Worm (Caenorhabditis elegans): ENCODE measurements around the gene cpg-24.
"Not testable (repeated sequence)": the region's sequence is repeated elsewhere in the genome, so short reads cannot be mapped to it uniquely, and the experiment has no call there.

cpg-24 gene

ce11 chrIV:1628730-1629129, 3.0 kb upstream of the cpg-24 start:
- no peak for TF ChIP-seq him-1 (tag; optimal IDR thresholded peaks at IDR 0.05)
- TF ChIP-seq W03F9.2 (tag; optimal IDR thresholded peaks at IDR 0.05), result no peak
- TF ChIP-seq dao-5 (tag; optimal IDR thresholded peaks at IDR 0.05), result no peak

ce11 chrIV:1632593-1632992, 842 bp downstream of the cpg-24 start:
- TF ChIP-seq him-1 (tag; optimal IDR thresholded peaks at IDR 0.05) (no peak), W03F9.2 (tag; optimal IDR thresholded peaks at IDR 0.05) (no peak), dao-5 (tag; optimal IDR thresholded peaks at IDR 0.05) (no peak)

- TF ChIP-seq him-1 (tag; optimal IDR thresholded peaks at IDR 0.05), result no peak
- no peak for TF ChIP-seq W03F9.2 (tag; optimal IDR thresholded peaks at IDR 0.05)
- no peak for TF ChIP-seq dao-5 (tag; optimal IDR thresholded peaks at IDR 0.05)
These were observed 1.7 kb downstream of the cpg-24 start, which contains the start of gene Y41D4B.6 for ce11 chrIV:1633445-1633844. Gene Y41D4B.6, plus strand, starts transcription at chrIV:1633745.

ce11 chrIV:1637333-1637732, 5.6 kb downstream of the cpg-24 start:
- TF ChIP-seq W03F9.2 (tag; optimal IDR thresholded peaks at IDR 0.05) (no peak), dao-5 (tag; optimal IDR thresholded peaks at IDR 0.05) (no peak), him-1 (tag; optimal IDR thresholded peaks at IDR 0.05) (no peak)

- TF ChIP-seq dao-5, W03F9.2, him-1 (tag; optimal IDR thresholded peaks at IDR 0.05): not testable (repeated sequence)
These were observed 13.4 kb downstream of the cpg-24 start, which contains the start of gene nhr-274 for ce11 chrIV:1645198-1645597. Gene nhr-274, minus strand, starts transcription at chrIV:1645298.

ce11 chrIV:1649349-1649748, 17.6 kb downstream of the cpg-24 start:
- TF ChIP-seq dao-5 (tag; optimal IDR thresholded peaks at IDR 0.05) (no peak), him-1 (tag; optimal IDR thresholded peaks at IDR 0.05) (no peak), W03F9.2 (tag; optimal IDR thresholded peaks at IDR 0.05) (no peak)

- TF ChIP-seq W03F9.2 (tag; optimal IDR thresholded peaks at IDR 0.05) (no peak), dao-5 (tag; optimal IDR thresholded peaks at IDR 0.05) (no peak), him-1 (tag; optimal IDR thresholded peaks at IDR 0.05) (no peak)
These were observed 18.0 kb downstream of the cpg-24 start for ce11 chrIV:1649794-1650193.

ce11 chrIV:1655312-1655711, 23.6 kb downstream of the cpg-24 start:
- TF ChIP-seq dao-5 (tag; optimal IDR thresholded peaks at IDR 0.05) (no peak), W03F9.2 (tag; optimal IDR thresholded peaks at IDR 0.05) (no peak), him-1 (tag; optimal IDR thresholded peaks at IDR 0.05) (no peak)

ce11 chrIV:1657069-1657468, 25.3 kb downstream of the cpg-24 start:
- no peak for TF ChIP-seq dao-5 (tag; optimal IDR thresholded peaks at IDR 0.05)
- no peak for TF ChIP-seq him-1 (tag; optimal IDR thresholded peaks at IDR 0.05)
- TF ChIP-seq W03F9.2 (tag; optimal IDR thresholded peaks at IDR 0.05), result no peak

ce11 chrIV:1659045-1659741, 27.4 kb downstream of the cpg-24 start, which contains the start of gene rps-28:
Gene rps-28, plus strand, starts transcription at chrIV:1659691.
- peak; percentile 98 for TF ChIP-seq W03F9.2 (tag; optimal IDR thresholded peaks at IDR 0.05)
- peak; percentile 94 for TF ChIP-seq him-1 (tag; optimal IDR thresholded peaks at IDR 0.05)
- TF ChIP-seq dao-5 (tag; optimal IDR thresholded peaks at IDR 0.05), result no peak

ce11 chrIV:1659978-1660377, 28.2 kb downstream of the cpg-24 start, which contains the start of gene Y41D4B.4:
Gene Y41D4B.4, plus strand, starts transcription at chrIV:1660110.
- TF ChIP-seq W03F9.2 (tag; optimal IDR thresholded peaks at IDR 0.05), result no peak
- no peak for TF ChIP-seq dao-5 (tag; optimal IDR thresholded peaks at IDR 0.05)
- no peak for TF ChIP-seq him-1 (tag; optimal IDR thresholded peaks at IDR 0.05)

- TF ChIP-seq W03F9.2 (tag; optimal IDR thresholded peaks at IDR 0.05) (no peak), dao-5 (tag; optimal IDR thresholded peaks at IDR 0.05) (no peak), him-1 (tag; optimal IDR thresholded peaks at IDR 0.05) (no peak)
These were observed 29.0 kb downstream of the cpg-24 start for ce11 chrIV:1660735-1661134.

- TF ChIP-seq dao-5 (tag; optimal IDR thresholded peaks at IDR 0.05), result no peak
- TF ChIP-seq W03F9.2 (tag; optimal IDR thresholded peaks at IDR 0.05), result no peak
These were observed 31.1 kb downstream of the cpg-24 start for ce11 chrIV:1662872-1663271.

- TF ChIP-seq dao-5 (tag; optimal IDR thresholded peaks at IDR 0.05) (no peak), W03F9.2 (tag; optimal IDR thresholded peaks at IDR 0.05) (no peak), him-1 (tag; optimal IDR thresholded peaks at IDR 0.05) (no peak)
These were observed 40.6 kb downstream of the cpg-24 start, which contains the start of gene Y41D4B.1 for ce11 chrIV:1672398-1672797. Gene Y41D4B.1, plus strand, starts transcription at chrIV:1672698.

ce11 chrIV:1676926-1677325, 45.2 kb downstream of the cpg-24 start:
- TF ChIP-seq dao-5 (tag; optimal IDR thresholded peaks at IDR 0.05) (no peak), W03F9.2 (tag; optimal IDR thresholded peaks at IDR 0.05) (no peak), him-1 (tag; optimal IDR thresholded peaks at IDR 0.05) (no peak)

Data from whole organism, L4/young adult.